Worm (Caenorhabditis elegans): ENCODE data around the gene grl-9.

The grl-9 gene

DNA sequence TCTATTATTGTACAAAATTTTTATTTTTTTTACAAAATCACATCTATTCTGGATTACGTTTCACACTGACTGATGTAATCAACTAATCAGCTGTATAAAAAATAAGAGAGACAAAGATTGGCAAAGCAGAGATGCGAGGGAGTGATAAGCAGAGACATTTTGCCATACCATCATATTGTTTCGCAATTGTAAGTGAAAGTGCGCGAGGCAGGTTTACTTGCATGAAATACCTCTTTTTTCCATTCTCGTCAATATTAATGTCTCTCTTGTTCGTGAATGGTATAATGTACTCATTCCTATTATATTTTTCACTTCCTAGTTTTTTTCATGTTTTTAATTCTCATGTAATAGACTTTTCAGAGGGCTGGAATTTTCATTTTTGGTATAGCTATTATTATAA is 5.4 kb upstream of the grl-9 start (continued):
- no peak for TF ChIP-seq attf-4 (tag; optimal IDR thresholded peaks at IDR 0.05)
- TF ChIP-seq ztf-11 (tag; optimal IDR thresholded peaks at IDR 0.05): no peak
- no peak for TF ChIP-seq egl-27 (tag; optimal IDR thresholded peaks at IDR 0.05)
- no peak for TF ChIP-seq lin-1 (GFP tag; IDR thresholded peaks at IDR 0.05)
- TF ChIP-seq Y5F2A.4 (GFP tag; optimal IDR thresholded peaks at IDR 0.05): no peak
- no peak for TF ChIP-seq daf-12 (tag; optimal IDR thresholded peaks at IDR 0.05)
- TF ChIP-seq cey-2 (tag; optimal IDR thresholded peaks at IDR 0.05; ENCODE audit: borderline replicate concordance, insufficient read depth): peak; percentile 4
- no peak for TF ChIP-seq ama-1 (optimal IDR thresholded peaks at IDR 0.05)
- TF ChIP-seq rbr-2 (tag; optimal IDR thresholded peaks at IDR 0.05): no peak
- TF ChIP-seq hmg-1.1 (GFP tag; IDR thresholded peaks at IDR 0.05): no peak
- no peak for TF ChIP-seq zip-11 (GFP tag; IDR thresholded peaks at IDR 0.05)
- TF ChIP-seq F44E2.7 (GFP tag; IDR thresholded peaks at IDR 0.05): no peak
- TF ChIP-seq ZK337.2 (GFP tag; IDR thresholded peaks at IDR 0.05): no peak
- TF ChIP-seq arid-1 (GFP tag; conservative IDR thresholded peaks at IDR 0.05): no peak
- TF ChIP-seq dmd-6 (GFP tag; IDR thresholded peaks at IDR 0.05): 0 out of 2 replicates have a peak, but pooled peaks have one; percentile 10
- no peak for TF ChIP-seq dmd-9 (GFP tag; IDR thresholded peaks at IDR 0.05)
- no peak for TF ChIP-seq daf-19 (GFP tag; conservative IDR thresholded peaks at IDR 0.05)
- no peak for TF ChIP-seq ceh-62 (tag; optimal IDR thresholded peaks at IDR 0.05)
- no peak for TF ChIP-seq set-16 (GFP tag; IDR thresholded peaks at IDR 0.05)
- peak; percentile 5 for TF ChIP-seq nhr-25 (tag; optimal IDR thresholded peaks at IDR 0.05; ENCODE audit: borderline replicate concordance, insufficient read depth)
- no peak for TF ChIP-seq spr-3 (GFP tag; optimal IDR thresholded peaks at IDR 0.05)
- no peak for TF ChIP-seq madf-9 (GFP tag; conservative IDR thresholded peaks at IDR 0.05)
- peak; percentile 22 for TF ChIP-seq mep-1 (tag; optimal IDR thresholded peaks at IDR 0.05)
- peak; percentile 18 for TF ChIP-seq nhr-28 (tag; optimal IDR thresholded peaks at IDR 0.05)
- TF ChIP-seq spr-1 (tag; optimal IDR thresholded peaks at IDR 0.05): no peak
- TF ChIP-seq unc-62 (GFP tag; optimal IDR thresholded peaks at IDR 0.05 in 1 of 2): peak in 1 of 2 experiments; percentile 71
- TF ChIP-seq unc-62 (tag; optimal IDR thresholded peaks at IDR 0.05): no peak
- TF ChIP-seq zag-1 (tag; optimal IDR thresholded peaks at IDR 0.05): no peak
- no peak for TF ChIP-seq dpl-1 (GFP tag; optimal IDR thresholded peaks at IDR 0.05)
- TF ChIP-seq T20F7.1 (GFP tag; optimal IDR thresholded peaks at IDR 0.05): no peak

ce11 chrV:6736108-6736507 is 4.6 kb upstream of the grl-9 start:
- TF ChIP-seq unc-62 (GFP tag; optimal IDR thresholded peaks at IDR 0.05 in 1 of 2) (peak in 1 of 2 experiments; percentile 41), unc-62 (tag; optimal IDR thresholded peaks at IDR 0.05) (no peak), nhr-25 (tag; optimal IDR thresholded peaks at IDR 0.05; ENCODE audit: borderline replicate concordance, insufficient read depth) (peak; percentile 0), ctbp-1 (GFP tag; IDR thresholded peaks at IDR 0.05) (no peak)

DNA sequence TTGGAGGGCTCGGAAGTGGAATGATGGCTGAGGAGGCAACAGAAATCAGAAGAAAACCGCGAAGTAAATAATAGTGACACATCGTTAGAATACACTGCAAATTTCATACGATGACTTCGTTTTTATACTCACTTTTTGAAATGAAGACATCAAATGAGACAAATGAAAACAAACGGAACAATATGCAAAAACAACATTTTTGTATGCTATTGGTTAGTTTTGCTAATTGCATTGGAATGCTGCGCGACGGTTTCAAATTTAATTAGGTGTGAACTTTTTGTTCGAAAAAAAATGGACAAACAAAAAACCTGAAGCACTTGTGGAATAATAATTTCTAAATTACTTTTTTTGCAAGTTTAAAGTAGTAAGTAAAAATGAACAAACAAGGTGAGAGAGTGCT is 1.5 kb upstream of the grl-9 start, which contains the start of gene grl-8:
Gene grl-8, minus strand, starts transcription at position 101 of the 400 bp plus-strand sequence.
- TF ChIP-seq ceh-62 (tag; optimal IDR thresholded peaks at IDR 0.05): no peak
- no peak for TF ChIP-seq aly-2 (tag; optimal IDR thresholded peaks at IDR 0.05)
- no peak for TF ChIP-seq ces-1 (GFP tag; optimal IDR thresholded peaks at IDR 0.05)
- no peak for TF ChIP-seq rbr-2 (tag; optimal IDR thresholded peaks at IDR 0.05)

DNA sequence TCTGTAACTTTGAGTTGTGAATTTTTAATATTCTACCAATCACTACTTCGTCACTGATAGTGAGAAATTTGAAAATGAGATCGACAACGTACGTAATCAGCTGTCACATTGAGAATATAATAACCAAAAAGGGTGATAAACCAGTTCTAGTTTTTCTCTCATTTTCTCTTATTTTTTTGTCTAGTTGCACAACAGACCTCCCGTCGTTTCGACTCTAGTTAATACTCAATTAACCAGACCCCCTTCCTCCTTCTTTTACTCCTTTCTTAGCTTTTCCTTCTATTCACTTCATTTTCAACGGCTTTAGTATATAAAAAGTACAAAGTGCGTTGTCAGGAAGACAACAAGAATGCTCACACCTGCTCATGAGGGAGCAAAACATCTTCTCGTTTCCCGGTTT is 4.3 kb downstream of the grl-9 start, which contains the start of gene ZC487.1:
Gene ZC487.1, plus strand, starts transcription at position 301 of the 400 bp plus-strand sequence.
- TF ChIP-seq pqm-1 (tag; optimal IDR thresholded peaks at IDR 0.05): no peak
- no peak for TF ChIP-seq lin-15B (tag; optimal IDR thresholded peaks at IDR 0.05)
- TF ChIP-seq ceh-44 (GFP tag; IDR thresholded peaks at IDR 0.05): no peak
- TF ChIP-seq snpc-1.2 (GFP tag; IDR thresholded peaks at IDR 0.05): no peak
- no peak for TF ChIP-seq ceh-20 (GFP tag; IDR thresholded peaks at IDR 0.05)
- no peak for TF ChIP-seq unc-39 (tag; optimal IDR thresholded peaks at IDR 0.05)
- TF ChIP-seq arid-1 (GFP tag; conservative IDR thresholded peaks at IDR 0.05): no peak
- TF ChIP-seq dpl-1 (GFP tag; optimal IDR thresholded peaks at IDR 0.05): no peak
- no peak for TF ChIP-seq fos-1 (tag; optimal IDR thresholded peaks at IDR 0.05)
- no peak for TF ChIP-seq hif-1 (tag; optimal IDR thresholded peaks at IDR 0.05)
- no peak for TF ChIP-seq T20F7.1 (GFP tag; optimal IDR thresholded peaks at IDR 0.05)
